Worm (Caenorhabditis elegans) whole organism, L4 larva: ENCODE data around the gene mrpl-32.

Experiments used
- D1046.2 ChIP-seq: fragments of 200-800 bp; sonication (Bioruptor generic); IDR thresholded peaks from 2 replicates; pipeline ENCODE4 v1.3.6; 2022; ENCODE audit warnings: missing genetic modification characterization, missing compliant biosample characterization
- T26A8.4 ChIP-seq: fragments of 200-800 bp; sonication (Bioruptor generic); IDR thresholded peaks from 2 replicates; pipeline ENCODE4 v1.3.6; 2022; ENCODE audit warnings: missing genetic modification characterization, missing compliant biosample characterization
- Y105C5A.15 ChIP-seq: fragments of 200-800 bp; sonication (Bioruptor generic); IDR thresholded peaks from 2 replicates; pipeline ENCODE4 v1.3.6; 2022; ENCODE audit warnings: missing genetic modification characterization, missing compliant biosample characterization
- ZK337.2 ChIP-seq: fragments of 200-800 bp; sonication (Bioruptor generic); IDR thresholded peaks from 2 replicates; pipeline ENCODE4 v1.3.6; 2022; ENCODE audit warnings: missing genetic modification reagents, missing genetic modification characterization, missing compliant biosample characterization
- aha-1 ChIP-seq: fragments of 150-350 bp; peaks from one replicate; lab custom pipeline; 2014; ENCODE audit warnings: missing biosample characterization, missing genetic modification characterization
- ama-1 ChIP-seq: fragments of 150-350 bp; optimal IDR thresholded peaks from 2 replicates; lab custom pipeline; 2014; ENCODE audit warnings: inconsistent platforms, mixed read lengths
- attf-4 ChIP-seq: sonication (generic microtip); optimal IDR thresholded peaks from 3 replicates; lab custom pipeline; 2017; ENCODE audit warnings: missing biosample characterization, missing genetic modification characterization
- ceh-20 ChIP-seq: fragments of 200-800 bp; sonication (Bioruptor generic); IDR thresholded peaks from 2 replicates; pipeline ENCODE4 v1.3.6; 2022; ENCODE audit warnings: missing genetic modification reagents, missing genetic modification characterization, missing compliant biosample characterization
- ceh-82 ChIP-seq: sonication (generic microtip); optimal IDR thresholded peaks from 2 replicates; lab custom pipeline; 2017; ENCODE audit warnings: missing biosample characterization, missing genetic modification characterization
- ces-1 ChIP-seq: fragments of 150-350 bp; sonication (generic microtip); optimal IDR thresholded peaks from 4 replicates; lab custom pipeline; 2014; ENCODE audit warnings: missing biosample characterization, missing genetic modification reagents, missing genetic modification characterization
- cey-2 ChIP-seq: sonication (generic microtip); optimal IDR thresholded peaks from 3 replicates; lab custom pipeline; 2017; ENCODE audit warnings: missing genetic modification characterization, mild to moderate bottlenecking, missing compliant biosample characterization, antibody characterized with exemption, borderline replicate concordance; ENCODE audit not compliant: insufficient read depth
- ctbp-1 ChIP-seq: fragments of 200-800 bp; sonication (Bioruptor generic); IDR thresholded peaks from 2 replicates; pipeline ENCODE4 v1.3.6; 2022; ENCODE audit warnings: missing genetic modification reagents, missing genetic modification characterization, missing compliant biosample characterization
- dmd-6 ChIP-seq: fragments of 200-800 bp; sonication (Bioruptor generic); IDR thresholded peaks from 2 replicates; pipeline ENCODE4 v1.3.6; 2022; ENCODE audit warnings: missing genetic modification reagents, missing genetic modification characterization, missing compliant biosample characterization
- dmd-8 ChIP-seq: fragments of 200-800 bp; sonication (Bioruptor generic); IDR thresholded peaks from 2 replicates; pipeline ENCODE4 v1.3.6; 2022; ENCODE audit warnings: missing genetic modification characterization, missing compliant biosample characterization
- dmd-9 ChIP-seq: fragments of 200-800 bp; sonication (Bioruptor generic); IDR thresholded peaks from 2 replicates; pipeline ENCODE4 v1.3.6; 2022; ENCODE audit warnings: missing genetic modification reagents, missing genetic modification characterization, missing compliant biosample characterization
- egl-27 ChIP-seq: sonication (generic microtip); optimal IDR thresholded peaks from 3 replicates; lab custom pipeline; 2017; ENCODE audit warnings: missing biosample characterization, missing genetic modification reagents, missing genetic modification characterization
- gei-8 ChIP-seq: fragments of 200-800 bp; sonication (Bioruptor generic); optimal IDR thresholded peaks from 2 replicates; lab custom pipeline; 2018; ENCODE audit warnings: mild to moderate bottlenecking, missing genetic modification characterization, missing compliant biosample characterization
- hlh-11 ChIP-seq: fragments of 200-800 bp; sonication (Bioruptor generic); optimal IDR thresholded peaks from 2 replicates; lab custom pipeline; 2018; ENCODE audit warnings: mild to moderate bottlenecking, missing genetic modification characterization, missing compliant biosample characterization
- hlh-30 ChIP-seq: sonication (generic microtip); optimal IDR thresholded peaks from 2 replicates; lab custom pipeline; 2017; ENCODE audit warnings: antibody characterized with exemption, mild to moderate bottlenecking, missing genetic modification characterization, missing compliant biosample characterization; ENCODE audit not compliant: insufficient read depth
- hmg-1.1 ChIP-seq: fragments of 200-800 bp; sonication (Bioruptor generic); IDR thresholded peaks from 2 replicates; pipeline ENCODE4 v1.3.6; 2022; ENCODE audit warnings: missing genetic modification reagents, missing genetic modification characterization, missing compliant biosample characterization
- lin-1 ChIP-seq: fragments of 200-800 bp; sonication (Bioruptor generic); IDR thresholded peaks from 2 replicates; pipeline ENCODE4 v1.3.6; 2022; ENCODE audit warnings: missing genetic modification reagents, missing genetic modification characterization, missing compliant biosample characterization
- lin-13 ChIP-seq: fragments of 150-350 bp; optimal IDR thresholded peaks from 2 replicates; lab custom pipeline; 2014; ENCODE audit warnings: missing biosample characterization, missing genetic modification reagents, missing genetic modification characterization
- lin-29 ChIP-seq: fragments of 200-800 bp; sonication (Bioruptor generic); IDR thresholded peaks from 2 replicates; pipeline ENCODE4 v1.3.6; 2022; ENCODE audit warnings: missing genetic modification reagents, missing genetic modification characterization, missing compliant biosample characterization
- lsy-2 ChIP-seq, 2 experiments: fragments of 150-350 bp in 1 of 2; sonication (generic microtip) in 1 of 2; optimal IDR thresholded peaks; 2 replicates each; lab custom pipeline; 2014 to 2017; ENCODE audit warnings: missing biosample characterization in 2 of 2, missing genetic modification characterization in 2 of 2
- madf-9 ChIP-seq: fragments of 200-800 bp; sonication (Bioruptor generic); conservative IDR thresholded peaks from 2 replicates; pipeline ENCODE4 v1.3.6; 2022; ENCODE audit warnings: missing genetic modification reagents, missing genetic modification characterization, missing compliant biosample characterization
- mdl-1 ChIP-seq, 2 experiments: fragments of 150-350 bp in 1 of 2; sonication (generic microtip) in 1 of 2; optimal IDR thresholded peaks; 2 replicates each; lab custom pipeline; 2014 to 2017; ENCODE audit warnings: missing biosample characterization in 2 of 2, missing genetic modification characterization in 2 of 2
- mdt-29 ChIP-seq: fragments of 200-800 bp; sonication (Bioruptor generic); IDR thresholded peaks from 2 replicates; pipeline ENCODE4 v1.3.6; 2022; ENCODE audit warnings: missing genetic modification reagents, missing genetic modification characterization, missing compliant biosample characterization
- mxl-2 ChIP-seq: fragments of 200-800 bp; sonication (Bioruptor generic); conservative IDR thresholded peaks from 2 replicates; pipeline ENCODE4 v1.3.6; 2022; ENCODE audit warnings: missing genetic modification reagents, missing genetic modification characterization, missing compliant biosample characterization
- mxl-3 ChIP-seq: fragments of 200-800 bp; sonication (Bioruptor generic); optimal IDR thresholded peaks from 2 replicates; lab custom pipeline; 2018; ENCODE audit warnings: mild to moderate bottlenecking, missing genetic modification characterization, missing compliant biosample characterization
- nhr-10 ChIP-seq: fragments of 150-350 bp; optimal IDR thresholded peaks from 2 replicates; lab custom pipeline; 2014; ENCODE audit warnings: missing biosample characterization, missing genetic modification characterization
- nhr-111 ChIP-seq: fragments of 200-800 bp; sonication (Bioruptor generic); optimal IDR thresholded peaks from 2 replicates; lab custom pipeline; 2018; ENCODE audit warnings: mild to moderate bottlenecking, missing genetic modification characterization, missing compliant biosample characterization
- nhr-25 ChIP-seq: sonication (generic microtip); optimal IDR thresholded peaks from 2 replicates; lab custom pipeline; 2017; ENCODE audit warnings: missing genetic modification characterization, mild to moderate bottlenecking, missing compliant biosample characterization, antibody characterized with exemption, moderate library complexity, borderline replicate concordance; ENCODE audit not compliant: insufficient read depth
- nhr-42 ChIP-seq: fragments of 200-800 bp; sonication (Bioruptor generic); IDR thresholded peaks from 2 replicates; pipeline ENCODE4 v1.3.6; 2022; ENCODE audit warnings: missing genetic modification characterization, missing compliant biosample characterization
- nhr-48 ChIP-seq: sonication (generic microtip); optimal IDR thresholded peaks from 2 replicates; lab custom pipeline; 2016; ENCODE audit warnings: mild to moderate bottlenecking, missing genetic modification characterization, missing compliant biosample characterization
- nhr-6 ChIP-seq: fragments of 150-350 bp; optimal IDR thresholded peaks from 2 replicates; lab custom pipeline; 2014; ENCODE audit warnings: missing biosample characterization, missing genetic modification characterization
- nhr-76 ChIP-seq: fragments of 150-350 bp; optimal IDR thresholded peaks from 2 replicates; lab custom pipeline; 2014; ENCODE audit warnings: missing biosample characterization, missing genetic modification characterization
- pha-4 ChIP-seq, 2 experiments: fragments of 150-350 bp in 1 of 2; fragments of 200-800 bp in 1 of 2; sonication (Bioruptor generic) in 1 of 2; IDR thresholded peaks in 1 of 2; optimal IDR thresholded peaks in 1 of 2; 2 replicates each; pipeline versions ENCODE4 v1.3.6 to Lab custom; 2014 to 2022; ENCODE audit warnings: missing genetic modification characterization in 2 of 2, missing genetic modification reagents in 2 of 2, missing biosample characterization in 1 of 2, missing compliant biosample characterization in 1 of 2
- pqm-1 ChIP-seq: sonication (generic microtip); optimal IDR thresholded peaks from 2 replicates; lab custom pipeline; 2017; ENCODE audit warnings: missing biosample characterization, missing genetic modification characterization
- rbr-2 ChIP-seq: sonication (generic microtip); optimal IDR thresholded peaks from 2 replicates; lab custom pipeline; 2016; ENCODE audit warnings: missing genotype, missing genetic modification characterization, missing compliant biosample characterization
- snpc-1.2 ChIP-seq: fragments of 200-800 bp; sonication (Bioruptor generic); IDR thresholded peaks from 2 replicates; pipeline ENCODE4 v1.3.6; 2022; ENCODE audit warnings: missing genetic modification reagents, missing genetic modification characterization, missing compliant biosample characterization
- tag-97 ChIP-seq: fragments of 200-800 bp; sonication (Bioruptor generic); IDR thresholded peaks from 2 replicates; pipeline ENCODE4 v1.3.6; 2022; ENCODE audit warnings: missing genetic modification characterization, missing compliant biosample characterization
- unc-62 ChIP-seq, 3 experiments: fragments of 150-350 bp in 1 of 3; sonication (generic microtip); optimal IDR thresholded peaks in 2 of 3; peaks in 1 of 3; 1 replicate in 1 of 3; 2 replicates in 2 of 3; lab custom pipeline; 2014 to 2017; ENCODE audit warnings: missing biosample characterization in 3 of 3, missing genetic modification characterization in 3 of 3, missing genetic modification reagents in 3 of 3, missing genotype in 1 of 3
- zfp-3 ChIP-seq: fragments of 200-800 bp; sonication (Bioruptor generic); conservative IDR thresholded peaks from 2 replicates; pipeline ENCODE4 v1.3.6; 2022; ENCODE audit warnings: missing genetic modification reagents, missing genetic modification characterization, missing compliant biosample characterization
- ztf-7 ChIP-seq: fragments of 150-350 bp; optimal IDR thresholded peaks from 2 replicates; lab custom pipeline; 2014; ENCODE audit warnings: missing biosample characterization, missing genetic modification characterization

Gene mrpl-32

DNA sequence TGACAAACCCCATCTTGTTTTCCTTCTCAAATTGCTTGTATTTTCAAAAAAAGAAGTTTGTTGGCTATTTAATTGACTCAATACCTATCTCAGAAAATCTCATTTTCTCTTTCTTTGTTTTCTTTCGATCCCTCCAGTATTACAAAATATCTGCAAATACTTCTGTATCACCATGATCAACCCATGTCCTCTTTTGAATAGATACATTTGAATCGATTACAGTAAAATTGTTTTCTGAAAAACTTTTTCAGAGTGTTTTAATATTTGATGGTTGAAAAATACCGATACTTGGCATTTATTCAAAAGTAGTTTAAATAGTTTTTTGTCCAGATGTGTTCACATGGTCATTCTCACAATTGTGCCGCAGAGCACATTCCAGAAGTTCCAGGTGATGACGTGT is 40.4 kb upstream of the mrpl-32 start, which contains the start of gene ZK353.9:
Gene ZK353.9, plus strand, starts transcription at position 331 of the 400 bp plus-strand sequence.
- TF ChIP-seq ama-1 (lab: Kevin White, UChicago) = peak; percentile 52
- TF ChIP-seq unc-62 (GFP tag; optimal IDR thresholded peaks at IDR 0.05 in 1 of 2; lab: Kevin White, UChicago) = peak in 1 of 2 experiments; percentile 81
- no peak for TF ChIP-seq unc-62 (tag; optimal IDR thresholded peaks at IDR 0.05; lab: Kevin White, UChicago)
- TF ChIP-seq nhr-76 (tag; lab: Kevin White, UChicago) = no peak
- TF ChIP-seq pha-4 (GFP tag; IDR thresholded peaks at IDR 0.05; lab: Robert Waterston, UW) = no peak
- no peak for TF ChIP-seq pha-4 (tag; optimal IDR thresholded peaks at IDR 0.05; lab: Kevin White, UChicago)
- no peak for TF ChIP-seq hmg-1.1 (GFP tag; lab: Robert Waterston, UW)
- no peak for TF ChIP-seq cey-2 (tag; lab: Kevin White, UChicago)
- TF ChIP-seq nhr-42 (GFP tag; lab: Robert Waterston, UW) = no peak
- peak; percentile 80 for TF ChIP-seq aha-1

DNA sequence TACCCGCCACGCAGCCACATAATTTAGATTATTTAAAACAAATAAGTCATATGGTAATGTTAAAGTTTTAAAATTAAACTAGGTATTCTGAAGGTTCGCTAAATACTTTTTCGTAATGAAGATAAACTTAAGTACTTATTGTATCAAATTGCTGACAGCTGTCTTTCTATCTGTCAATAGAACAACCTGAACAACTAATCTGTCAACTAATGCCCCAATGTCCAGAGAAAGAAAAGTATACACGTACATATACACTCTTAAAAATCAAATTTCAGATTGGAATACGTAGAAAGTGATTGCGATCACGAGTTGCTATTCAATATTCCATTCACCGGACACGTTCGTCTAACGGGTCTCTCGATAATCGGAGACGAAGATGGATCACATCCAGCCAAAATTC is 38.8 kb upstream of the mrpl-32 start:
- TF ChIP-seq ceh-82 (tag; lab: Kevin White, UChicago) = no peak
- TF ChIP-seq zfp-3 = no peak
- peak; percentile 53 for TF ChIP-seq aha-1
- no peak for TF ChIP-seq Y105C5A.15
- no peak for TF ChIP-seq mxl-3 (GFP tag; lab: Kevin White, UChicago)
- TF ChIP-seq nhr-111 (GFP tag; lab: Kevin White, UChicago) = no peak
- TF ChIP-seq dmd-6 = peak; percentile 44; the same call in 1 of the 2 replicates
- no peak for TF ChIP-seq madf-9 (GFP tag; lab: Robert Waterston, UW)
- peak in 1 of 2 experiments; percentile 69 for TF ChIP-seq unc-62 (GFP tag; optimal IDR thresholded peaks at IDR 0.05 in 1 of 2; lab: Kevin White, UChicago)
- TF ChIP-seq unc-62 (tag; optimal IDR thresholded peaks at IDR 0.05; lab: Kevin White, UChicago) = no peak
- no peak for TF ChIP-seq tag-97 (GFP tag; lab: Robert Waterston, UW)
- TF ChIP-seq nhr-10 (tag; lab: Kevin White, UChicago) = no peak

DNA sequence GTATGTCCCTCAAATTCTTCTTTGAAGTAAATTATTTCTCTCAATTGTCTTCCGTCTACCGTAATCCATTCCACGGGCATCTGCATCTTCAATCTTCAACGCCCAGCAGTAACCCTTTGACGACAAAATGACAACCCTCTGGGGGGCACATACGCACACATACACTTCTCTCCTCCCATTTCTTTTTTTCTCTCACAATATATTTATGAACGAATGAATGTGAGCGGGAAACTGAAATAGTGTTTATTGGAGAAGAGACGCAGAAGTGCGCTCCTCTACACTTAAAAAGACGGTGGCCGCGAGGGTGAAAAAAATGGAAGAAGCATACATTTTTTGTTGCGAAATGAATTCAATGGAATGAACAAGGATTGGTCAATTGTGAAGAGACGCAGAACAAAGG is 37.6 kb upstream of the mrpl-32 start:
- peak; percentile 35 for TF ChIP-seq lin-13
- TF ChIP-seq rbr-2 (tag; lab: Kevin White, UChicago) = peak; percentile 80
- no peak for TF ChIP-seq ces-1 (GFP tag; lab: Kevin White, UChicago)
- TF ChIP-seq egl-27 = no peak
- TF ChIP-seq dmd-8 (GFP tag; lab: Robert Waterston, UW) = no peak
- TF ChIP-seq mxl-2 (GFP tag; lab: Robert Waterston, UW) = no peak
- TF ChIP-seq attf-4 (tag; lab: Kevin White, UChicago) = no peak
- no peak for TF ChIP-seq mdt-29 (GFP tag; lab: Robert Waterston, UW)
- TF ChIP-seq pha-4 (GFP tag; IDR thresholded peaks at IDR 0.05; lab: Robert Waterston, UW) = peak; percentile 65
- TF ChIP-seq pha-4 (tag; optimal IDR thresholded peaks at IDR 0.05; lab: Kevin White, UChicago) = peak; percentile 94
- TF ChIP-seq pqm-1 (tag; lab: Kevin White, UChicago) = peak; percentile 61
- no peak for TF ChIP-seq nhr-48 (tag; lab: Kevin White, UChicago)
- TF ChIP-seq mdl-1 (tag; optimal IDR thresholded peaks at IDR 0.05; lab: Kevin White, UChicago) = peak in 1 of 2 experiments; percentile 68
- TF ChIP-seq ceh-20 (GFP tag; lab: Robert Waterston, UW) = peak; percentile 26; the same call in 1 of the 2 replicates
- peak; percentile 66 to 95 for TF ChIP-seq lsy-2 (tag; optimal IDR thresholded peaks at IDR 0.05; lab: Kevin White, UChicago)
- TF ChIP-seq hlh-30 (tag; lab: Kevin White, UChicago) = peak; percentile 80
- TF ChIP-seq lin-29 (GFP tag; lab: Robert Waterston, UW) = no peak
- peak; percentile 1 for TF ChIP-seq nhr-25 (tag; lab: Kevin White, UChicago)
- 0 out of 2 replicates have a peak, but pooled peaks have one; percentile 35 for TF ChIP-seq lin-1
- TF ChIP-seq mxl-3 (GFP tag; lab: Kevin White, UChicago) = peak; percentile 85
- TF ChIP-seq snpc-1.2 (GFP tag; lab: Robert Waterston, UW) = no peak
- peak; percentile 42 for TF ChIP-seq ztf-7 (tag; lab: Kevin White, UChicago)
- TF ChIP-seq D1046.2 (GFP tag; lab: Robert Waterston, UW) = peak; percentile 26; the same call in 1 of the 2 replicates
- TF ChIP-seq aha-1 = peak; percentile 90
- TF ChIP-seq gei-8 (GFP tag; lab: Kevin White, UChicago) = no peak
- TF ChIP-seq ZK337.2 (GFP tag; lab: Robert Waterston, UW) = no peak
- TF ChIP-seq ctbp-1 = 0 out of 2 replicates have a peak, but pooled peaks have one; percentile 45
- TF ChIP-seq hlh-11 = peak; percentile 90
- TF ChIP-seq nhr-6 = no peak
- no peak for TF ChIP-seq tag-97 (GFP tag; lab: Robert Waterston, UW)
- TF ChIP-seq nhr-42 (GFP tag; lab: Robert Waterston, UW) = no peak
- TF ChIP-seq dmd-9 (GFP tag; lab: Robert Waterston, UW) = 0 out of 2 replicates have a peak, but pooled peaks have one; percentile 8
- TF ChIP-seq T26A8.4 (GFP tag; lab: Robert Waterston, UW) = peak; percentile 25; the same call in 1 of the 2 replicates
- peak in 1 of 2 experiments; percentile 96 for TF ChIP-seq unc-62 (GFP tag; optimal IDR thresholded peaks at IDR 0.05 in 1 of 2; lab: Kevin White, UChicago)
- no peak for TF ChIP-seq unc-62 (tag; optimal IDR thresholded peaks at IDR 0.05; lab: Kevin White, UChicago)
